Fruit fly (Drosophila melanogaster) whole organism, embryonic: Measurements from ENCODE around the gene Nse4.
A peak's percentile ranks its signal among the peaks of the same experiment; 100 is the strongest.

Experiments used
- BEAF-32 ChIP-seq: fragments of 200-800 bp; sonication (Bioruptor generic); optimal IDR thresholded peaks from 3 replicates; lab custom pipeline; 2017; ENCODE audit warnings: missing biosample characterization, missing genetic modification characterization, mild to moderate bottlenecking, moderate library complexity, missing genetic modification reagents
- CG10431 ChIP-seq: fragments of 200-800 bp; sonication (Bioruptor generic); optimal IDR thresholded peaks from 3 replicates; lab custom pipeline; 2018; ENCODE audit warnings: missing biosample characterization, mild to moderate bottlenecking, missing genetic modification characterization
- CG10462 ChIP-seq: fragments of 200-800 bp; sonication (Bioruptor generic); optimal IDR thresholded peaks from 2 replicates; lab custom pipeline; 2016; ENCODE audit warnings: missing biosample characterization, missing genetic modification characterization
- CG11085 ChIP-seq: fragments of 200-800 bp; sonication (Bioruptor generic); IDR thresholded peaks from 2 replicates; pipeline ENCODE4 v1.3.6; 2022; ENCODE audit warnings: missing biosample characterization, missing genetic modification characterization
- CG11696 ChIP-seq: fragments of 200-800 bp; sonication (Bioruptor generic); IDR thresholded peaks from 2 replicates; pipeline ENCODE4 v1.3.6; 2022; ENCODE audit warnings: missing biosample characterization, missing genetic modification characterization
- CG11723 ChIP-seq: fragments of 200-800 bp; sonication (Bioruptor generic); optimal IDR thresholded peaks from 2 replicates; lab custom pipeline; 2017; ENCODE audit warnings: missing biosample characterization, mild to moderate bottlenecking, missing genetic modification characterization
- CG12236 ChIP-seq: fragments of 200-800 bp; sonication (Bioruptor generic); optimal IDR thresholded peaks from 2 replicates; lab custom pipeline; 2016; ENCODE audit warnings: missing biosample characterization, missing genetic modification characterization
- CG13424 ChIP-seq: fragments of 200-800 bp; sonication (Bioruptor generic); optimal IDR thresholded peaks from 2 replicates; lab custom pipeline; 2019; ENCODE audit warnings: missing biosample characterization, mild to moderate bottlenecking, missing genetic modification characterization, moderate library complexity
- CG14441 ChIP-seq: fragments of 200-800 bp; sonication (Bioruptor generic); IDR thresholded peaks from 2 replicates; pipeline ENCODE4 v1.3.6; 2022; ENCODE audit warnings: missing biosample characterization, missing genetic modification characterization
- CG15269 ChIP-seq: fragments of 200-800 bp; sonication (Bioruptor generic); optimal IDR thresholded peaks from 2 replicates; lab custom pipeline; 2018; ENCODE audit warnings: missing biosample characterization, mild to moderate bottlenecking, missing genetic modification characterization, moderate library complexity
- CG1529 ChIP-seq: fragments of 200-800 bp; sonication (Bioruptor generic); optimal IDR thresholded peaks from 3 replicates; lab custom pipeline; 2018; ENCODE audit warnings: missing biosample characterization, missing genetic modification characterization
- CG17328 ChIP-seq: fragments of 200-800 bp; sonication (Bioruptor generic); IDR thresholded peaks from 2 replicates; pipeline ENCODE4 v1.3.6; 2022; ENCODE audit warnings: missing biosample characterization, missing genetic modification characterization
- CG17912 ChIP-seq: fragments of 200-800 bp; sonication (Bioruptor generic); optimal IDR thresholded peaks from 2 replicates; lab custom pipeline; 2018; ENCODE audit warnings: missing biosample characterization, mild to moderate bottlenecking, missing genetic modification characterization
- CG2116 ChIP-seq: fragments of 200-800 bp; sonication (Bioruptor generic); optimal IDR thresholded peaks from 3 replicates; lab custom pipeline; 2018; ENCODE audit warnings: missing biosample characterization, mild to moderate bottlenecking, missing genetic modification characterization
- CG30431 ChIP-seq: fragments of 200-800 bp; sonication (Bioruptor generic); optimal IDR thresholded peaks from 2 replicates; lab custom pipeline; 2017; ENCODE audit warnings: missing biosample characterization, missing genetic modification characterization
- CG4282 ChIP-seq: fragments of 200-800 bp; sonication (Bioruptor generic); optimal IDR thresholded peaks from 2 replicates; lab custom pipeline; 2016; ENCODE audit warnings: missing biosample characterization, missing genetic modification characterization
- CG8089 ChIP-seq: fragments of 200-800 bp; sonication (Bioruptor generic); optimal IDR thresholded peaks from 3 replicates; lab custom pipeline; 2016; ENCODE audit warnings: missing biosample characterization, missing genetic modification characterization
- CG9876 ChIP-seq: fragments of 200-800 bp; sonication (Bioruptor generic); optimal IDR thresholded peaks from 2 replicates; lab custom pipeline; 2016; ENCODE audit warnings: missing biosample characterization, missing genetic modification characterization
- CHES-1-like ChIP-seq: fragments of 200-800 bp; sonication (Bioruptor generic); optimal IDR thresholded peaks from 2 replicates; lab custom pipeline; 2016; ENCODE audit warnings: missing biosample characterization, missing genetic modification characterization
- Camta ChIP-seq: fragments of 200-800 bp; sonication (Bioruptor generic); optimal IDR thresholded peaks from 2 replicates; lab custom pipeline; 2016; ENCODE audit warnings: missing biosample characterization, missing genetic modification characterization
- Chrac-16 ChIP-seq: fragments of 200-800 bp; sonication (Bioruptor generic); optimal IDR thresholded peaks from 3 replicates; lab custom pipeline; 2016; ENCODE audit warnings: missing biosample characterization, missing genetic modification characterization
- D ChIP-seq, 2 experiments: fragments of 200-800 bp in 1 of 2; fragments of >200 bp in 1 of 2; sonication (Bioruptor generic) in 1 of 2; optimal IDR thresholded peaks; 2 replicates in 1 of 2; 3 replicates in 1 of 2; lab custom pipeline; 2017; ENCODE audit warnings: mild to moderate bottlenecking in 1 of 2, missing biosample characterization in 1 of 2, missing genetic modification characterization in 1 of 2, missing genetic modification reagents in 1 of 2
- Fer2 ChIP-seq: fragments of 200-800 bp; sonication (Bioruptor generic); optimal IDR thresholded peaks from 2 replicates; lab custom pipeline; 2018; ENCODE audit warnings: missing biosample characterization, mild to moderate bottlenecking, missing genetic modification characterization, moderate library complexity
- Gsc ChIP-seq: fragments of 200-800 bp; sonication (Bioruptor generic); IDR thresholded peaks from 2 replicates; pipeline ENCODE4 v1.3.6; 2022; ENCODE audit warnings: missing biosample characterization, missing genetic modification characterization
- Hmx ChIP-seq: fragments of 200-800 bp; sonication (Bioruptor generic); optimal IDR thresholded peaks from 2 replicates; lab custom pipeline; 2016; ENCODE audit warnings: missing biosample characterization, missing genetic modification characterization
- Hr39 ChIP-seq: fragments of >200 bp; optimal IDR thresholded peaks from 2 replicates; lab custom pipeline; 2017
- Hr78 ChIP-seq, 2 experiments: fragments of 200-800 bp in 1 of 2; fragments of >200 bp in 1 of 2; sonication (Bioruptor generic) in 1 of 2; optimal IDR thresholded peaks; 2 replicates each; lab custom pipeline; 2017 to 2019; ENCODE audit warnings: missing biosample characterization in 2 of 2, missing genetic modification characterization in 2 of 2, mild to moderate bottlenecking in 1 of 2, moderate library complexity in 1 of 2
- MESR4 ChIP-seq: fragments of 200-800 bp; sonication (Bioruptor generic); optimal IDR thresholded peaks from 2 replicates; lab custom pipeline; 2018; ENCODE audit warnings: missing biosample characterization, mild to moderate bottlenecking, missing genetic modification characterization, moderate library complexity
- Mad ChIP-seq: fragments of 200-800 bp; sonication (Bioruptor generic); optimal IDR thresholded peaks from 2 replicates; lab custom pipeline; 2016; ENCODE audit warnings: missing biosample characterization, missing genetic modification characterization
- Myb ChIP-seq: fragments of 200-800 bp; sonication (Bioruptor generic); optimal IDR thresholded peaks from 2 replicates; lab custom pipeline; 2016; ENCODE audit warnings: missing biosample characterization, missing genetic modification characterization
- NC2α ChIP-seq: fragments of 200-800 bp; sonication (Bioruptor generic); optimal IDR thresholded peaks from 2 replicates; lab custom pipeline; 2016; ENCODE audit warnings: missing biosample characterization, missing genetic modification characterization
- Ptx1 ChIP-seq: fragments of 200-800 bp; sonication (Bioruptor generic); IDR thresholded peaks from 2 replicates; pipeline ENCODE4 v1.3.6; 2022; ENCODE audit warnings: missing biosample characterization, missing genetic modification characterization
- Scr ChIP-seq: fragments of 200-800 bp; sonication (Bioruptor generic); IDR thresholded peaks from 2 replicates; pipeline ENCODE4 v1.3.6; 2022; ENCODE audit warnings: missing biosample characterization, missing genetic modification characterization; ENCODE audit not compliant: partially characterized antibody
- Taf1 ChIP-seq: fragments of 200-800 bp; sonication (Bioruptor generic); IDR thresholded peaks from 2 replicates; pipeline ENCODE4 v1.3.6; 2022; ENCODE audit warnings: missing biosample characterization, missing genetic modification characterization
- aop ChIP-seq: fragments of 200-800 bp; sonication (Bioruptor generic); IDR thresholded peaks from 2 replicates; pipeline ENCODE4 v1.3.6; 2022; ENCODE audit warnings: missing biosample characterization, missing genetic modification characterization
- bab2 ChIP-seq: fragments of 200-800 bp; sonication (Bioruptor generic); optimal IDR thresholded peaks from 2 replicates; lab custom pipeline; 2016; ENCODE audit warnings: missing biosample characterization, missing genetic modification characterization
- bbx ChIP-seq: fragments of 200-800 bp; sonication (Bioruptor generic); IDR thresholded peaks from 2 replicates; pipeline ENCODE4 v1.3.6; 2022; ENCODE audit warnings: missing biosample characterization, missing genetic modification characterization; ENCODE audit not compliant: partially characterized antibody
- bsh ChIP-seq, 2 experiments: fragments of 200-800 bp; sonication (Bioruptor generic); optimal IDR thresholded peaks; 2 replicates each; lab custom pipeline; 2017 to 2018; ENCODE audit warnings: mild to moderate bottlenecking in 2 of 2, missing biosample characterization in 2 of 2, missing genetic modification characterization in 2 of 2, moderate library complexity in 1 of 2
- cato ChIP-seq: fragments of 200-800 bp; sonication (Bioruptor generic); optimal IDR thresholded peaks from 2 replicates; lab custom pipeline; 2016; ENCODE audit warnings: missing biosample characterization, missing genetic modification characterization, borderline replicate concordance
- fd64A ChIP-seq: fragments of 200-800 bp; sonication (Bioruptor generic); optimal IDR thresholded peaks from 3 replicates; lab custom pipeline; 2018; ENCODE audit warnings: missing biosample characterization, mild to moderate bottlenecking, missing genetic modification characterization
- nom ChIP-seq: fragments of 200-800 bp; sonication (Bioruptor generic); optimal IDR thresholded peaks from 2 replicates; lab custom pipeline; 2017; ENCODE audit warnings: missing biosample characterization, missing genetic modification characterization, mild to moderate bottlenecking, moderate library complexity, missing genetic modification reagents
- pan ChIP-seq, 4 experiments: fragments of >200 bp in 3 of 4; fragments of 200-800 bp in 1 of 4; sonication (Bioruptor generic) in 1 of 4; optimal IDR thresholded peaks in 3 of 4; IDR thresholded peaks in 1 of 4; 2 replicates each; pipeline versions ENCODE4 v1.3.6 to Lab custom; 2017 to 2022; ENCODE audit warnings: missing biosample characterization in 2 of 4, missing genetic modification characterization in 2 of 4, mixed read lengths in 1 of 4
- pfk ChIP-seq: fragments of 200-800 bp; sonication (Bioruptor generic); optimal IDR thresholded peaks from 2 replicates; lab custom pipeline; 2018; ENCODE audit warnings: missing biosample characterization, mild to moderate bottlenecking, missing genetic modification characterization, moderate library complexity
- scrt ChIP-seq: fragments of 200-800 bp; sonication (Bioruptor generic); optimal IDR thresholded peaks from 2 replicates; lab custom pipeline; 2018; ENCODE audit warnings: missing biosample characterization, mild to moderate bottlenecking, missing genetic modification characterization, moderate library complexity
- slbo ChIP-seq: fragments of 200-800 bp; sonication (Bioruptor generic); IDR thresholded peaks from 2 replicates; pipeline ENCODE4 v1.3.6; 2022; ENCODE audit warnings: missing biosample characterization, missing genetic modification characterization
- trem ChIP-seq: fragments of 200-800 bp; optimal IDR thresholded peaks from 3 replicates; lab custom pipeline; 2019; ENCODE audit warnings: missing biosample characterization, mild to moderate bottlenecking, missing genetic modification characterization, moderate library complexity
- vnd ChIP-seq: fragments of 200-800 bp; sonication (Bioruptor generic); IDR thresholded peaks from 3 replicates; pipeline ENCODE4 v1.3.6; 2022; ENCODE audit warnings: missing biosample characterization, missing genetic modification characterization; ENCODE audit not compliant: partially characterized antibody
- zen2 ChIP-seq: fragments of 200-800 bp; sonication (Bioruptor generic); IDR thresholded peaks from 3 replicates; pipeline ENCODE4 v1.3.6; 2022; ENCODE audit warnings: missing biosample characterization, missing genetic modification characterization; ENCODE audit not compliant: partially characterized antibody

Nse4 gene

dm6 chr2L:10413251-10414127, 25.8 kb upstream of the Nse4 start, which contains the start of the genes CG5355 and Klp31E (continued):
- TF ChIP-seq CG11085 (GFP tag; lab: Robert Waterston, UW) (no peak), bab2 (GFP tag; lab: Kevin White, UChicago) (peak; percentile 56), CG11696 (GFP tag; lab: Robert Waterston, UW) (peak; percentile 61; the same call in 1 of the 2 replicates), D (optimal IDR thresholded peaks at IDR 0.05; lab: Kevin White, UChicago) (no peak), D (GFP tag; optimal IDR thresholded peaks at IDR 0.05; lab: Kevin White, UChicago) (peak; percentile 66), Fer2 (tag; lab: Kevin White, UChicago) (peak; percentile 36), bsh (GFP tag; optimal IDR thresholded peaks at IDR 0.05; lab: Kevin White, UChicago) (peak in 1 of 2 experiments; percentile 58), CHES-1-like (GFP tag; lab: Kevin White, UChicago) (peak; percentile 29), CG9876 (no peak), nom (GFP tag; lab: Kevin White, UChicago) (peak; percentile 9), slbo (peak; percentile 81), CG30431 (GFP tag; lab: Kevin White, UChicago) (peak; percentile 26), pan (optimal IDR thresholded peaks at IDR 0.05; lab: Kevin White, UChicago) (no peak), pan (GFP tag; optimal IDR thresholded peaks at IDR 0.05 in 1 of 2, IDR thresholded peaks at IDR 0.05 in 1 of 2) (peak in 1 of 2 experiments; percentile 63), NC2α (GFP tag; lab: Kevin White, UChicago) (no peak), MESR4 (GFP tag; lab: Kevin White, UChicago) (peak; percentile 53), fd64A (GFP tag; lab: Kevin White, UChicago) (no peak), bbx (peak; percentile 76), CG17328 (peak; percentile 8; the same call in 1 of the 2 replicates), Hr39 (lab: Kevin White, UChicago) (no peak), Ptx1 (GFP tag; lab: Robert Waterston, UW) (peak; percentile 71), Mad (GFP tag; lab: Kevin White, UChicago) (peak; percentile 42), CG11723 (peak; percentile 49), vnd (GFP tag; lab: Robert Waterston, UW) (peak; percentile 65), CG13424 (peak; percentile 81), CG15269 (tag; lab: Kevin White, UChicago) (peak; percentile 79), cato (GFP tag; lab: Kevin White, UChicago) (peak; percentile 49), CG8089 (GFP tag; lab: Kevin White, UChicago) (no peak), CG4282 (GFP tag; lab: Kevin White, UChicago) (no peak), CG10431 (GFP tag; lab: Kevin White, UChicago) (peak; percentile 46)
- TF ChIP-seq, all 482 proteins: peak for 279

dm6 chr2L:10418981-10419380, 20.3 kb upstream of the Nse4 start, which contains the start of gene RfC3:
RfC3 (plus strand) TSS chr2L:10419190.
- TF ChIP-seq Chrac-16 (GFP tag; lab: Kevin White, UChicago) (no peak), Taf1 (GFP tag; lab: Robert Waterston, UW) (no peak), CG2116 (GFP tag; lab: Kevin White, UChicago) (peak; percentile 94), Hr78 (GFP tag; optimal IDR thresholded peaks at IDR 0.05; lab: Kevin White, UChicago) (peak in 1 of 2 experiments; percentile 93), scrt (GFP tag; lab: Kevin White, UChicago) (peak; percentile 90), Myb (GFP tag; lab: Kevin White, UChicago) (peak; percentile 85), CG14441 (GFP tag; lab: Robert Waterston, UW) (no peak), CG17912 (GFP tag; lab: Kevin White, UChicago) (no peak), Gsc (GFP tag; lab: Robert Waterston, UW) (no peak), pfk (GFP tag; lab: Kevin White, UChicago) (peak; percentile 48), trem (peak; percentile 55), CG12236 (no peak), CG10462 (GFP tag; lab: Kevin White, UChicago) (no peak), aop (GFP tag; lab: Robert Waterston, UW) (no peak), Camta (GFP tag; lab: Kevin White, UChicago) (no peak), zen2 (GFP tag; lab: Robert Waterston, UW) (peak; percentile 96), CG1529 (GFP tag; lab: Kevin White, UChicago) (no peak), BEAF-32 (GFP tag; lab: Kevin White, UChicago) (peak; percentile 61), Scr (peak; percentile 81), Hmx (GFP tag; lab: Kevin White, UChicago) (no peak)
